Fruit fly (Drosophila melanogaster): Measurements from ENCODE around the gene CG34166.

The CG34166 gene

DNA sequence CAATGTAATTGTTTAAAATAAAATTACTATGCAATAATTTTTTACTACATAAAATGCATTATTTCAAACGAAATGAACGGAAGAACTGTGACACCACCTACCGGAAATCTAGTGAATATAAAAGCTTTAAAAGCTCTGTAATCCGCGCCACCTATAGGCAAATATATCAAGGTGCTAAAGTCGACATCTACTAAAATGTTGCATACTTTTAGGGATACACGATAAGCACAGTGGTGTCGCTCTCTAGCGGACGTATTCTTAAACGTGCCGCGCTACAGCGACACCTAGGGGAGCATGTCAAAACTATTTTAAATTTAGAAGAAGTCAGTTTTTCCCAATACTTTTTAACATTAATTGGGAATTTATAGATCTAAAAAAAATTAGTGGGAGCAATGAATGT lies 36.8 kb upstream of the CG34166 start:
- no peak for TF ChIP-seq Vsx2 (GFP tag; optimal IDR thresholded peaks at IDR 0.05; ENCODE audit: partially characterized antibody)
- no peak for TF ChIP-seq Rel (GFP tag; optimal IDR thresholded peaks at IDR 0.05)
- peak; percentile 16 for TF ChIP-seq Rel (tag; optimal IDR thresholded peaks at IDR 0.05)
- TF ChIP-seq ey (GFP tag; optimal IDR thresholded peaks at IDR 0.05) = peak; percentile 68
- TF ChIP-seq woc (GFP tag; optimal IDR thresholded peaks at IDR 0.05) = no peak
- TF ChIP-seq Myc (optimal IDR thresholded peaks at IDR 0.05) = peak; percentile 97
- peak; percentile 81 for TF ChIP-seq h (GFP tag; optimal IDR thresholded peaks at IDR 0.05)
- TF ChIP-seq GATAd (GFP tag; optimal IDR thresholded peaks at IDR 0.05) = no peak
- TF ChIP-seq Abd-B (GFP tag; optimal IDR thresholded peaks at IDR 0.05) = no peak
- no peak for TF ChIP-seq sage (GFP tag; optimal IDR thresholded peaks at IDR 0.05)
- no peak for TF ChIP-seq dsf (GFP tag; optimal IDR thresholded peaks at IDR 0.05; ENCODE audit: borderline replicate concordance)
- peak; percentile 2 for TF ChIP-seq Mio (GFP tag; optimal IDR thresholded peaks at IDR 0.05)
- no peak for TF ChIP-seq lola (GFP tag; optimal IDR thresholded peaks at IDR 0.05)
- peak; percentile 1 for TF ChIP-seq brk (GFP tag; optimal IDR thresholded peaks at IDR 0.05)
- peak; percentile 68 for TF ChIP-seq sv (GFP tag; optimal IDR thresholded peaks at IDR 0.05)
- TF ChIP-seq foxo (GFP tag; optimal IDR thresholded peaks at IDR 0.05) = peak in 1 of 2 experiments; percentile 84
- no peak for TF ChIP-seq Dif (GFP tag; optimal IDR thresholded peaks at IDR 0.05; ENCODE audit: partially characterized antibody)
- peak; percentile 62 for TF ChIP-seq HLH106 (tag; optimal IDR thresholded peaks at IDR 0.05)
- no peak for TF ChIP-seq dl (GFP tag; optimal IDR thresholded peaks at IDR 0.05; ENCODE audit: insufficient read depth in 1 of 2, partially characterized antibody in 2 of 2)
- TF ChIP-seq Hr83 (GFP tag; optimal IDR thresholded peaks at IDR 0.05; ENCODE audit: poor library complexity, severe bottlenecking) = peak; percentile 92
- peak; percentile 55 for TF ChIP-seq psq (GFP tag; optimal IDR thresholded peaks at IDR 0.05)
- no peak for TF ChIP-seq Hr78 (GFP tag; optimal IDR thresholded peaks at IDR 0.05)
- TF ChIP-seq br (GFP tag; optimal IDR thresholded peaks at IDR 0.05) = peak; percentile 59
- no peak for TF ChIP-seq Sp1 (GFP tag; optimal IDR thresholded peaks at IDR 0.05)
- TF ChIP-seq Dfd (GFP tag; optimal IDR thresholded peaks at IDR 0.05) = no peak
- peak; percentile 75 for TF ChIP-seq rgr (GFP tag; optimal IDR thresholded peaks at IDR 0.05)
- peak; percentile 67 for TF ChIP-seq Hnf4 (GFP tag; optimal IDR thresholded peaks at IDR 0.05)
- TF ChIP-seq CG9705 (GFP tag; optimal IDR thresholded peaks at IDR 0.05) = peak; percentile 40
- peak; percentile 73 for TF ChIP-seq OdsH (GFP tag; optimal IDR thresholded peaks at IDR 0.05)
- no peak for TF ChIP-seq CrebA (GFP tag; optimal IDR thresholded peaks at IDR 0.05; ENCODE audit: borderline replicate concordance)
- no peak for TF ChIP-seq N (GFP tag; optimal IDR thresholded peaks at IDR 0.05)
- peak; percentile 69 for TF ChIP-seq fru (GFP tag; optimal IDR thresholded peaks at IDR 0.05)
- TF ChIP-seq pan (optimal IDR thresholded peaks at IDR 0.05) = no peak
- TF ChIP-seq dmrt93B (GFP tag; optimal IDR thresholded peaks at IDR 0.05) = peak; percentile 47
- TF ChIP-seq Jra (GFP tag; optimal IDR thresholded peaks at IDR 0.05) = peak; percentile 61
- TF ChIP-seq tai (GFP tag; optimal IDR thresholded peaks at IDR 0.05) = peak; percentile 67
- peak; percentile 61 for TF ChIP-seq CG32264 (GFP tag; optimal IDR thresholded peaks at IDR 0.05)
- TF ChIP-seq usp (GFP tag; optimal IDR thresholded peaks at IDR 0.05) = no peak
- TF ChIP-seq jim (GFP tag; optimal IDR thresholded peaks at IDR 0.05) = peak; percentile 20

DNA sequence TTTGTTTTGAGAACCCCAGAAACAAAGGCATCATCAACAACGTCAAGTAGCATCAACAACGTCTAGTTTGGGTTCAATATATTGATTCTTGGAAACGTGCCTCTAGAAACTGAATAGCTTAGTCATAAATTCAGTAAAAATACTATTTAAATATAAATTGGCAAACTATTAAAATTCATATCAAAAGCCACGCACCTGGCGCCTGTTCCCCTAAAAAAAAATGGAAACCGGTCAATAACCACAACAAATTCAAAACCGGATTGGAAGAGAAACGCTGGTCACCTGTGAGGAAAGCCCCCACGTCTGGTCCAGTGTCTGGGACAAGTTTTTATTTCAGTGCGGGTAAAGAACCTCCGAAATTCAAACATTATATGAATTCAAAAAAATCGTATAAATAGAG lies 30.7 kb upstream of the CG34166 start, which contains the start of gene CG15282:
Gene CG15282 (plus strand): TSS at position 227 of the 400 bp plus-strand sequence.
- TF ChIP-seq ey (GFP tag; optimal IDR thresholded peaks at IDR 0.05) = no peak
- TF ChIP-seq Dfd (GFP tag; optimal IDR thresholded peaks at IDR 0.05) = no peak
- TF ChIP-seq dl (GFP tag; optimal IDR thresholded peaks at IDR 0.05; ENCODE audit: insufficient read depth in 1 of 2, partially characterized antibody in 2 of 2) = no peak
- TF ChIP-seq sage (GFP tag; optimal IDR thresholded peaks at IDR 0.05) = no peak
- TF ChIP-seq CG32264 (GFP tag; optimal IDR thresholded peaks at IDR 0.05) = no peak
- no peak for TF ChIP-seq woc (GFP tag; optimal IDR thresholded peaks at IDR 0.05)
- TF ChIP-seq Rel (GFP tag; optimal IDR thresholded peaks at IDR 0.05) = no peak
- peak; percentile 49 for TF ChIP-seq Rel (tag; optimal IDR thresholded peaks at IDR 0.05)
- TF ChIP-seq foxo (GFP tag; optimal IDR thresholded peaks at IDR 0.05) = no peak
- no peak for TF ChIP-seq brk (GFP tag; optimal IDR thresholded peaks at IDR 0.05)
- peak; percentile 3 for TF ChIP-seq Dif (GFP tag; optimal IDR thresholded peaks at IDR 0.05; ENCODE audit: partially characterized antibody)
- no peak for TF ChIP-seq dsf (GFP tag; optimal IDR thresholded peaks at IDR 0.05; ENCODE audit: borderline replicate concordance)
